Fruit fly (Drosophila melanogaster): Measurements from ENCODE around the gene CG3698.

Gene CG3698

DNA sequence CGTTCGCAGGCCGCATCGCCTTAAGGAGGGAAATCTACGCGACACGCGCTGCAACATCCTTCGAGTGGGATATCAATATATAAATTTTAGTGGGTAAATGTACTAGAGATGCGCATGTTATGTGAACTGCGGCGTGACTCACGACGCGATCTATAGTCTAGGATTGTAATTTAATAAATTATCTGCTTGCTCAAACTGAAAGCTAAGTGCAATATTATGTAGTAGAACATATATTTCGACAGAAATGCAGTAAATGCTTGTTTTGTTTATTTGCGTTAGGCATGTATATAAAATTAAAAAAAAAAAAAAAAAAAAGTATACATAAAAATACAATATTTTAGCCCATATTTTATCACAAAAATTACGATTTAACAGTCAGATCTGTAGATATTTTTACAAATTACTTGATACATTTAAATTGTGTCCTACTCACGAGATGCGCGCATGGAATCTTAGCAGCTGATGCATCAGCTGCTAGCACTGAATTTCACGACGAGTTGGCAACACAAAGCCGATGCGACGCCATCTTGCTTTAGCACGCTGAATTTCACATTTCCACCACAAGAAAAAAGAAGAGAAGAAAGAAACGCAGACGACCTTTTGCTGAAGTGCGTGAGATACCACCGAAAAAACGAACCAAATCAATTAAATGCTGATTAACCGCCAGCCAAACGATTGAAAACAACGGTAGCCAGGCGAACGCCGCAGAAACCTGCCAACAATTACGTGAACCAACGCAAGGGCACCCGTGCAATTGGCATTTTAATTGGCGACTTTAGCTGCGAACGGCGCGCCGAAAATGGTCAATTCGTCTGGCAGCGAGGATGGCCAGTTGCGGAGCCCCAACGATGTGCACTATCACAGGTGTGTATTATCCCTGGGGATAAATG lies 26.9 kb downstream of the CG3698 start, which contains the start of the genes CG4042 and Pitslre (continued):
- TF ChIP-seq so (GFP tag; IDR thresholded peaks at IDR 0.05) (no peak; the same call in 2 of the 3 replicates), lmd (GFP tag; IDR thresholded peaks at IDR 0.05) (0 out of 2 replicates have a peak, but pooled peaks have one; percentile 17), CG7271 (tag; optimal IDR thresholded peaks at IDR 0.05) (no peak), gsb (GFP tag; IDR thresholded peaks at IDR 0.05) (no peak), Abd-B (GFP tag; optimal IDR thresholded peaks at IDR 0.05) (no peak), CG3838 (GFP tag; optimal IDR thresholded peaks at IDR 0.05) (no peak), CG7963 (GFP tag; IDR thresholded peaks at IDR 0.05; ENCODE audit: partially characterized antibody) (0 out of 3 replicates have a peak, but pooled peaks have one; percentile 8), mirr (GFP tag; optimal IDR thresholded peaks at IDR 0.05) (no peak), CG4730 (GFP tag; IDR thresholded peaks at IDR 0.05) (0 out of 2 replicates have a peak, but pooled peaks have one; percentile 6), sr (GFP tag; IDR thresholded peaks at IDR 0.05) (no peak), CG17802 (tag; optimal IDR thresholded peaks at IDR 0.05) (no peak), Sin3A (optimal IDR thresholded peaks at IDR 0.05) (peak; percentile 52), stc (GFP tag; IDR thresholded peaks at IDR 0.05) (no peak), CG9932 (GFP tag; IDR thresholded peaks at IDR 0.05) (peak; percentile 38; the same call in 1 of the 2 replicates), phol (tag; optimal IDR thresholded peaks at IDR 0.05) (peak; percentile 99), CG1832 (GFP tag; optimal IDR thresholded peaks at IDR 0.05) (no peak), CG4854 (GFP tag; optimal IDR thresholded peaks at IDR 0.05) (no peak), CG12071 (GFP tag; optimal IDR thresholded peaks at IDR 0.05) (no peak), knrl (GFP tag; IDR thresholded peaks at IDR 0.05; ENCODE audit: partially characterized antibody) (peak; percentile 74; the same call in 2 of the 3 replicates), sna (GFP tag; IDR thresholded peaks at IDR 0.05; ENCODE audit: partially characterized antibody) (peak; percentile 69; the same call in 1 of the 2 replicates), Trl (optimal IDR thresholded peaks at IDR 0.05) (no peak), Trl (GFP tag; optimal IDR thresholded peaks at IDR 0.05) (no peak), gt (GFP tag; IDR thresholded peaks at IDR 0.05) (no peak), MBD-R2 (GFP tag; IDR thresholded peaks at IDR 0.05) (peak; percentile 64), tgo (GFP tag; IDR thresholded peaks at IDR 0.05) (peak; percentile 23; the same call in 1 of the 3 replicates), CG8478 (optimal IDR thresholded peaks at IDR 0.05) (no peak), CG30020 (tag; optimal IDR thresholded peaks at IDR 0.05) (peak; percentile 6), Bgb (GFP tag; IDR thresholded peaks at IDR 0.05; ENCODE audit: partially characterized antibody) (peak; percentile 33; the same call in 1 of the 2 replicates), Aef1 (GFP tag; IDR thresholded peaks at IDR 0.05) (0 out of 3 replicates have a peak, but pooled peaks have one; percentile 22), CG4360 (GFP tag; IDR thresholded peaks at IDR 0.05) (no peak), CG31388 (GFP tag; optimal IDR thresholded peaks at IDR 0.05) (no peak), dysf (GFP tag; IDR thresholded peaks at IDR 0.05) (peak; percentile 36; the same call in 1 of the 3 replicates), CG33557 (GFP tag; optimal IDR thresholded peaks at IDR 0.05) (no peak), pita (GFP tag; optimal IDR thresholded peaks at IDR 0.05) (no peak), amos (GFP tag; IDR thresholded peaks at IDR 0.05; ENCODE audit: partially characterized antibody) (peak; percentile 55), slou (GFP tag; optimal IDR thresholded peaks at IDR 0.05) (peak; percentile 30), grau (tag; optimal IDR thresholded peaks at IDR 0.05) (peak; percentile 39), PHDP (tag; optimal IDR thresholded peaks at IDR 0.05) (peak; percentile 16), Drgx (GFP tag; IDR thresholded peaks at IDR 0.05) (no peak), Gug (GFP tag; IDR thresholded peaks at IDR 0.05) (no peak), en (GFP tag; optimal IDR thresholded peaks at IDR 0.05) (no peak), Nf-YB (GFP tag; optimal IDR thresholded peaks at IDR 0.05) (no peak), D19A (tag; optimal IDR thresholded peaks at IDR 0.05) (peak; percentile 37), danr (GFP tag; IDR thresholded peaks at IDR 0.05) (no peak), kni (GFP tag; optimal IDR thresholded peaks at IDR 0.05) (no peak), CG9876 (GFP tag; optimal IDR thresholded peaks at IDR 0.05) (no peak), CG4424 (GFP tag; optimal IDR thresholded peaks at IDR 0.05) (peak; percentile 65), gro (GFP tag; optimal IDR thresholded peaks at IDR 0.05) (no peak), CG6689 (GFP tag; IDR thresholded peaks at IDR 0.05) (peak; percentile 65), CG11456 (GFP tag; IDR thresholded peaks at IDR 0.05) (no peak)

Measured in whole organism, embryonic.